Fruit fly (Drosophila melanogaster) whole organism, wandering third instar larva: ENCODE data around the gene Bacc.

Experiments
- Abd-B ChIP-seq: fragments of >200 bp; optimal IDR thresholded peaks from 2 replicates; lab custom pipeline; 2017; ENCODE audit warnings: missing biosample characterization, missing genetic modification characterization
- CG9705 ChIP-seq: fragments of 200-800 bp; sonication (Bioruptor generic); optimal IDR thresholded peaks from 2 replicates; lab custom pipeline; 2018; ENCODE audit warnings: missing biosample characterization, mild to moderate bottlenecking, missing genetic modification characterization
- HLH106 ChIP-seq: fragments of 200-800 bp; optimal IDR thresholded peaks from 3 replicates; lab custom pipeline; 2019; ENCODE audit warnings: missing biosample characterization, mild to moderate bottlenecking, missing genetic modification characterization, moderate library complexity
- Hr78 ChIP-seq: fragments of >200 bp; optimal IDR thresholded peaks from 2 replicates; lab custom pipeline; 2017; ENCODE audit warnings: missing biosample characterization, missing genetic modification characterization
- Hr83 ChIP-seq: fragments of 200-300 bp; sonication (Bioruptor generic); optimal IDR thresholded peaks from 2 replicates; lab custom pipeline; 2016; ENCODE audit warnings: missing biosample characterization, mild to moderate bottlenecking, missing genetic modification characterization, moderate library complexity; ENCODE audit not compliant: poor library complexity, severe bottlenecking
- OdsH ChIP-seq: fragments of 200-800 bp; sonication (Bioruptor generic); optimal IDR thresholded peaks from 2 replicates; lab custom pipeline; 2016; ENCODE audit warnings: missing biosample characterization, mild to moderate bottlenecking, missing genetic modification characterization
- Vsx2 ChIP-seq: fragments of 200-300, 225-300 bp; sonication (Bioruptor generic); optimal IDR thresholded peaks from 2 replicates; lab custom pipeline; 2018; ENCODE audit warnings: missing biosample characterization, missing genetic modification characterization; ENCODE audit not compliant: partially characterized antibody
- brk ChIP-seq: fragments of 200-800 bp; sonication (Bioruptor generic); optimal IDR thresholded peaks from 2 replicates; lab custom pipeline; 2016; ENCODE audit warnings: missing biosample characterization, mild to moderate bottlenecking, missing genetic modification characterization
- dsf ChIP-seq: sonication (Bioruptor generic); optimal IDR thresholded peaks from 2 replicates; lab custom pipeline; 2016; ENCODE audit warnings: missing biosample characterization, missing genetic modification characterization, borderline replicate concordance
- h ChIP-seq: fragments of 200-800 bp; sonication (Bioruptor generic); optimal IDR thresholded peaks from 3 replicates; lab custom pipeline; 2016; ENCODE audit warnings: missing biosample characterization, mild to moderate bottlenecking, missing genetic modification characterization
- sage ChIP-seq: fragments of 200-800 bp; sonication (Bioruptor generic); optimal IDR thresholded peaks from 2 replicates; lab custom pipeline; 2016; ENCODE audit warnings: missing biosample characterization, mild to moderate bottlenecking, missing genetic modification characterization
- woc ChIP-seq: sonication (Bioruptor generic); optimal IDR thresholded peaks from 2 replicates; lab custom pipeline; 2016; ENCODE audit warnings: missing biosample characterization, mild to moderate bottlenecking, missing genetic modification characterization

DNA sequence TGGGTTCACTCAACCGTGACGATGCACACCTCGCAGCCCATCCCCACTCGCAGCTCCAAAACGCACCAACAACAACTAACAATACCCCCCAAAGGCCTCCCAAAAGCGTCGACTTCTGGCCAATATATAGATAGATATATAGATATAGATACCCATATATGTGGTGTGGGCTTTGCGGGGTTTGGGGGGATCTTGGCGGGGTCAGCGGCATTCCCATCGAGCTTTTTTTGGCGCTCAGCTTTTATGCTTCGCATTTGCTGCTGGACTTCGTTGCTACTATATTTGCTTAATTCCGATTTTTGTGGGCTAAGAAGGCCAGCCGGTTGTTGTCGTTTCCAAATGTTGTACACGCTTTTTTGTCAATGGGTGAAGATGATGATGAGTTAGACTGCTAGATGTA is 24.9 kb upstream of the Bacc start:
- no peak for TF ChIP-seq h
- no peak for TF ChIP-seq dsf
- TF ChIP-seq Hr78 (GFP tag; lab: Kevin White, UChicago), result no peak
- no peak for TF ChIP-seq CG9705 (GFP tag; lab: Kevin White, UChicago)
- TF ChIP-seq Vsx2 (GFP tag; lab: Kevin White, UChicago), result no peak
- TF ChIP-seq brk (GFP tag; lab: Kevin White, UChicago), result no peak
- TF ChIP-seq woc (GFP tag; lab: Kevin White, UChicago), result no peak
- no peak for TF ChIP-seq Abd-B
- no peak for TF ChIP-seq sage (GFP tag; lab: Kevin White, UChicago)
- TF ChIP-seq HLH106, result no peak
- no peak for TF ChIP-seq Hr83 (GFP tag; lab: Kevin White, UChicago)
- TF ChIP-seq OdsH (GFP tag; lab: Kevin White, UChicago), result no peak
